Fruit fly (Drosophila melanogaster) whole organism, adult: ENCODE results near the gene CG9705.

Experiments used
- CG33017 ChIP-seq: fragments of 200-800 bp; sonication (Bioruptor generic); optimal IDR thresholded peaks from 2 replicates; lab custom pipeline; 2018; ENCODE audit warnings: missing biosample characterization, mild to moderate bottlenecking, missing genetic modification characterization, moderate library complexity
- CG7045 ChIP-seq: fragments of 200-800 bp; sonication (Bioruptor generic); optimal IDR thresholded peaks from 2 replicates; lab custom pipeline; 2017; ENCODE audit warnings: missing biosample characterization, mild to moderate bottlenecking, missing genetic modification characterization
- pad ChIP-seq: fragments of 200-800 bp; sonication (Bioruptor generic); optimal IDR thresholded peaks from 3 replicates; lab custom pipeline; 2017; ENCODE audit warnings: missing biosample characterization, missing genetic modification characterization, mild to moderate bottlenecking, moderate library complexity, missing genetic modification reagents
- toe ChIP-seq: fragments of 200-800 bp; sonication (Bioruptor generic); optimal IDR thresholded peaks from 2 replicates; lab custom pipeline; 2016; ENCODE audit warnings: missing biosample characterization, missing genetic modification characterization

DNA sequence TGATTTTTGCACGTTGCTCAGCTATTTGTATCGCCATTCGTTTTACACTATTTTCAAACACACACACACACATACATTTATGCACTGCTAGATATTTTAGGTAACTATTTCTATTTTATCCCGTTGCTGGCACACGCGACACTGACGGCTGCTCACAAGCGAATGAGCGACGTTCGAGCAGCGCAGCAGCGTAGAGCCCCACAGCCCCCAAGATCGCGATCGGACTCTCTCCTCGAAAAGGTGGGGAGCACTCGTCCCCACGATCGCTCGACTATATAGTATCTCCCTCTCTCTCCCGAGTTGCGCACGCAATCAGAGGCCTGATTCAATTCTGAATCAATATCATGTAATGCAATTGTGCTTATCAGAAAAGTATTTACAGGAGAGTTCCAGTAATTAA, 20.1 kb downstream of the CG9705 start:
- TF ChIP-seq toe (GFP tag; lab: Kevin White, UChicago): peak; percentile 48
- TF ChIP-seq CG7045 (GFP tag; lab: Kevin White, UChicago): peak; percentile 15
- TF ChIP-seq pad (GFP tag; lab: Kevin White, UChicago): peak; percentile 49
- TF ChIP-seq CG33017 (tag; lab: Kevin White, UChicago): peak; percentile 68
